Fruit fly (Drosophila melanogaster): ENCODE results near the gene slgA.

Gene slgA

dm6 chrX:21345036-21345500 lies 28.7 kb upstream of the slgA start, which contains the start of gene dod (continued):
- TF ChIP-seq CG1832 (GFP tag; optimal IDR thresholded peaks at IDR 0.05), result no peak
- no peak for TF ChIP-seq esg (GFP tag; conservative IDR thresholded peaks at IDR 0.05)
- peak; percentile 59 for TF ChIP-seq HLH4C (GFP tag; IDR thresholded peaks at IDR 0.05; ENCODE audit: partially characterized antibody)
- no peak for TF ChIP-seq mirr (GFP tag; optimal IDR thresholded peaks at IDR 0.05)
- TF ChIP-seq CG30020 (tag; optimal IDR thresholded peaks at IDR 0.05), result peak; percentile 7
- no peak for TF ChIP-seq CG7745 (tag; optimal IDR thresholded peaks at IDR 0.05)
- TF ChIP-seq p53 (GFP tag; optimal IDR thresholded peaks at IDR 0.05), result no peak
- peak; percentile 55 for TF ChIP-seq Dad (GFP tag; optimal IDR thresholded peaks at IDR 0.05)
- no peak for TF ChIP-seq CG1529 (GFP tag; optimal IDR thresholded peaks at IDR 0.05)
- TF ChIP-seq Oli (tag; optimal IDR thresholded peaks at IDR 0.05), result peak; percentile 42
- TF ChIP-seq CG9797 (GFP tag; optimal IDR thresholded peaks at IDR 0.05), result peak; percentile 91
- TF ChIP-seq pros (GFP tag; optimal IDR thresholded peaks at IDR 0.05), result no peak
- TF ChIP-seq ham (GFP tag; IDR thresholded peaks at IDR 0.05), result no peak
- no peak for TF ChIP-seq tio (GFP tag; optimal IDR thresholded peaks at IDR 0.05)
- peak; percentile 26; the same call in 1 of the 3 replicates for TF ChIP-seq gce (GFP tag; IDR thresholded peaks at IDR 0.05)
- no peak for TF ChIP-seq psq (GFP tag; optimal IDR thresholded peaks at IDR 0.05)
- peak; percentile 37 for TF ChIP-seq Nf-YB (GFP tag; optimal IDR thresholded peaks at IDR 0.05)
- no peak for TF ChIP-seq Six4 (GFP tag; optimal IDR thresholded peaks at IDR 0.05)
- no peak for TF ChIP-seq CG12769 (tag; optimal IDR thresholded peaks at IDR 0.05)
- no peak for TF ChIP-seq Hr78 (GFP tag; optimal IDR thresholded peaks at IDR 0.05)
- TF ChIP-seq Bteb2 (GFP tag; optimal IDR thresholded peaks at IDR 0.05), result peak; percentile 15
- no peak for TF ChIP-seq CG10565 (GFP tag; optimal IDR thresholded peaks at IDR 0.05)
- peak; percentile 60 for TF ChIP-seq grau (tag; optimal IDR thresholded peaks at IDR 0.05)
- TF ChIP-seq Blimp-1 (GFP tag; optimal IDR thresholded peaks at IDR 0.05), result no peak
- TF ChIP-seq CG4730 (GFP tag; IDR thresholded peaks at IDR 0.05), result no peak
- peak; percentile 68 for TF ChIP-seq nmo (GFP tag; optimal IDR thresholded peaks at IDR 0.05)
- TF ChIP-seq Fer2 (tag; optimal IDR thresholded peaks at IDR 0.05), result no peak
- no peak for TF ChIP-seq CG14667 (GFP tag; IDR thresholded peaks at IDR 0.05)
- TF ChIP-seq lbe (GFP tag; optimal IDR thresholded peaks at IDR 0.05), result no peak
- no peak for TF ChIP-seq CG18476 (GFP tag; optimal IDR thresholded peaks at IDR 0.05)
- peak; percentile 60 for TF ChIP-seq CTCF (GFP tag; optimal IDR thresholded peaks at IDR 0.05)
- 0 out of 2 replicates have a peak, but pooled peaks have one; percentile 16 for TF ChIP-seq Taf1 (GFP tag; IDR thresholded peaks at IDR 0.05)
- no peak for TF ChIP-seq Hand (GFP tag; optimal IDR thresholded peaks at IDR 0.05)
- TF ChIP-seq sima (GFP tag; optimal IDR thresholded peaks at IDR 0.05), result no peak
- TF ChIP-seq CG1233 (GFP tag; optimal IDR thresholded peaks at IDR 0.05), result no peak
- TF ChIP-seq ranshi (GFP tag; IDR thresholded peaks at IDR 0.05), result peak; percentile 15; the same call in 1 of the 2 replicates
- TF ChIP-seq CG14710 (tag; optimal IDR thresholded peaks at IDR 0.05), result peak; percentile 79
- peak; percentile 30 for TF ChIP-seq Hsf (GFP tag; optimal IDR thresholded peaks at IDR 0.05)
- peak; percentile 90 for TF ChIP-seq Ets65A (GFP tag)
- peak; percentile 64 for TF ChIP-seq CG17328 (GFP tag; IDR thresholded peaks at IDR 0.05)
- TF ChIP-seq Dfd (GFP tag; optimal IDR thresholded peaks at IDR 0.05), result no peak
- peak; percentile 49 for TF ChIP-seq CG15601 (tag; optimal IDR thresholded peaks at IDR 0.05)
- no peak for TF ChIP-seq Vsx1 (GFP tag; optimal IDR thresholded peaks at IDR 0.05)
- TF ChIP-seq pan (optimal IDR thresholded peaks at IDR 0.05), result no peak
- peak in 1 of 2 experiments; percentile 54 for TF ChIP-seq pan (GFP tag; optimal IDR thresholded peaks at IDR 0.05 in 1 of 2, IDR thresholded peaks at IDR 0.05 in 1 of 2)
- TF ChIP-seq CG4424 (GFP tag; optimal IDR thresholded peaks at IDR 0.05), result peak; percentile 15
- no peak for TF ChIP-seq exex (tag; optimal IDR thresholded peaks at IDR 0.05)
- peak; percentile 55 for TF ChIP-seq Chrac-16 (GFP tag; optimal IDR thresholded peaks at IDR 0.05)
- TF ChIP-seq insv (GFP tag; optimal IDR thresholded peaks at IDR 0.05), result peak in 1 of 2 experiments; percentile 19
- no peak for TF ChIP-seq tll (GFP tag; optimal IDR thresholded peaks at IDR 0.05)
- TF ChIP-seq Myb (GFP tag; optimal IDR thresholded peaks at IDR 0.05), result peak; percentile 57

Data from whole organism, embryonic.